Worm (Caenorhabditis elegans) whole organism, midembryonic: Measurements from ENCODE around the gene Y55B1AR.4.

Source experiments
- T22C8.4 ChIP-seq: fragments of 200-800 bp; sonication (Bioruptor generic); IDR thresholded peaks from 2 replicates; pipeline ENCODE4 v1.3.6; 2022; ENCODE audit warnings: missing genetic modification characterization, missing compliant biosample characterization
- cog-1 ChIP-seq: sonication (generic microtip); optimal IDR thresholded peaks from 2 replicates; lab custom pipeline; 2016; ENCODE audit warnings: missing genetic modification characterization, missing compliant biosample characterization
- flt-1 ChIP-seq: fragments of 200-800 bp; sonication (Bioruptor generic); IDR thresholded peaks from 2 replicates; pipeline ENCODE4 v1.3.6; 2022; ENCODE audit warnings: missing genetic modification characterization, missing compliant biosample characterization
- klf-2 ChIP-seq: fragments of 200-800 bp; sonication (Bioruptor generic); conservative IDR thresholded peaks from 2 replicates; pipeline ENCODE4 v1.3.6; 2022; ENCODE audit warnings: missing genetic modification reagents, missing genetic modification characterization, missing compliant biosample characterization
- med-1 ChIP-seq: sonication (generic microtip); optimal IDR thresholded peaks from 2 replicates; lab custom pipeline; 2017; ENCODE audit warnings: missing genetic modification characterization, mild to moderate bottlenecking, missing compliant biosample characterization, antibody characterized with exemption, missing genetic modification reagents; ENCODE audit not compliant: insufficient read depth
- ref-1 ChIP-seq: fragments of 200-800 bp; sonication (Bioruptor generic); conservative IDR thresholded peaks from 2 replicates; pipeline ENCODE4 v1.3.6; 2022; ENCODE audit warnings: missing genetic modification reagents, missing genetic modification characterization, missing compliant biosample characterization
- tab-1 ChIP-seq: fragments of 200-800 bp; sonication (Bioruptor generic); IDR thresholded peaks from 2 replicates; pipeline ENCODE4 v1.3.6; 2022; ENCODE audit warnings: missing genetic modification characterization, missing compliant biosample characterization
- ztf-23 ChIP-seq: fragments of 200-800 bp; sonication (Bioruptor generic); IDR thresholded peaks from 2 replicates; pipeline ENCODE4 v1.3.6; 2022; ENCODE audit warnings: missing genetic modification reagents, missing genetic modification characterization, missing compliant biosample characterization
- ztf-29 ChIP-seq: fragments of 200-800 bp; sonication (Bioruptor generic); IDR thresholded peaks from 2 replicates; pipeline ENCODE4 v1.3.6; 2022; ENCODE audit warnings: missing genetic modification reagents, missing genetic modification characterization, missing compliant biosample characterization

Gene Y55B1AR.4

ce11 chrIII:605415-606054 lies at the start of gene Y55B1AR.4, which contains the start of gene ttr-7:
Y55B1AR.4 (minus strand) TSS chrIII:605515.
ttr-7 (plus strand) TSS chrIII:606004.
- TF ChIP-seq ref-1 (GFP tag; lab: Robert Waterston, UW) = no peak
- TF ChIP-seq ztf-23 (GFP tag; lab: Robert Waterston, UW) = no peak
- TF ChIP-seq cog-1 = no peak
- TF ChIP-seq klf-2 (GFP tag; lab: Robert Waterston, UW) = no peak
- TF ChIP-seq T22C8.4 (GFP tag; lab: Robert Waterston, UW) = no peak
- no peak for TF ChIP-seq flt-1 (GFP tag; lab: Robert Waterston, UW)
- no peak for TF ChIP-seq tab-1 (GFP tag; lab: Robert Waterston, UW)
- TF ChIP-seq ztf-29 (GFP tag; lab: Robert Waterston, UW) = no peak
- no peak for TF ChIP-seq med-1 (GFP tag; lab: Kevin White, UChicago)

ce11 chrIII:654365-654764 lies 49.0 kb upstream of the Y55B1AR.4 start:
- TF ChIP-seq ztf-23 (GFP tag; lab: Robert Waterston, UW) = no peak
- TF ChIP-seq ref-1 (GFP tag; lab: Robert Waterston, UW) = no peak
- TF ChIP-seq T22C8.4 (GFP tag; lab: Robert Waterston, UW) = no peak
- TF ChIP-seq cog-1 = no peak
- no peak for TF ChIP-seq flt-1 (GFP tag; lab: Robert Waterston, UW)
- TF ChIP-seq klf-2 (GFP tag; lab: Robert Waterston, UW) = no peak
- TF ChIP-seq tab-1 (GFP tag; lab: Robert Waterston, UW) = no peak
- no peak for TF ChIP-seq ztf-29 (GFP tag; lab: Robert Waterston, UW)
- TF ChIP-seq med-1 (GFP tag; lab: Kevin White, UChicago) = no peak

ce11 chrIII:651587-651986 lies 46.3 kb upstream of the Y55B1AR.4 start:
- TF ChIP-seq klf-2 (GFP tag; lab: Robert Waterston, UW) (no peak), ztf-23 (GFP tag; lab: Robert Waterston, UW) (no peak), cog-1 (no peak), T22C8.4 (GFP tag; lab: Robert Waterston, UW) (no peak), med-1 (GFP tag; lab: Kevin White, UChicago) (no peak), tab-1 (GFP tag; lab: Robert Waterston, UW) (no peak), ref-1 (GFP tag; lab: Robert Waterston, UW) (no peak), flt-1 (GFP tag; lab: Robert Waterston, UW) (no peak)

- no peak for TF ChIP-seq ztf-29 (GFP tag; lab: Robert Waterston, UW)
- no peak for TF ChIP-seq klf-2 (GFP tag; lab: Robert Waterston, UW)
- TF ChIP-seq ref-1 (GFP tag; lab: Robert Waterston, UW) = no peak
- TF ChIP-seq flt-1 (GFP tag; lab: Robert Waterston, UW) = no peak
- no peak for TF ChIP-seq med-1 (GFP tag; lab: Kevin White, UChicago)
- no peak for TF ChIP-seq ztf-23 (GFP tag; lab: Robert Waterston, UW)
- TF ChIP-seq cog-1 = no peak
- TF ChIP-seq tab-1 (GFP tag; lab: Robert Waterston, UW) = no peak
- no peak for TF ChIP-seq T22C8.4 (GFP tag; lab: Robert Waterston, UW)
These were observed 45.2 kb upstream of the Y55B1AR.4 start for ce11 chrIII:650539-650938.

ce11 chrIII:649935-650334 lies 44.6 kb upstream of the Y55B1AR.4 start:
- TF ChIP-seq ztf-23 (GFP tag; lab: Robert Waterston, UW) (no peak), cog-1 (no peak), tab-1 (GFP tag; lab: Robert Waterston, UW) (no peak), ref-1 (GFP tag; lab: Robert Waterston, UW) (no peak), flt-1 (GFP tag; lab: Robert Waterston, UW) (no peak), med-1 (GFP tag; lab: Kevin White, UChicago) (no peak), ztf-29 (GFP tag; lab: Robert Waterston, UW) (no peak), klf-2 (GFP tag; lab: Robert Waterston, UW) (no peak), T22C8.4 (GFP tag; lab: Robert Waterston, UW) (no peak)

- TF ChIP-seq ref-1 (GFP tag; lab: Robert Waterston, UW) = no peak
- no peak for TF ChIP-seq flt-1 (GFP tag; lab: Robert Waterston, UW)
These were observed 41.9 kb upstream of the Y55B1AR.4 start for ce11 chrIII:647248-647647.

ce11 chrIII:646454-646853 lies 41.1 kb upstream of the Y55B1AR.4 start, which contains the start of gene orai-1:
orai-1 (plus strand) TSS chrIII:646754.
- TF ChIP-seq cog-1 (no peak), flt-1 (GFP tag; lab: Robert Waterston, UW) (no peak), tab-1 (GFP tag; lab: Robert Waterston, UW) (no peak)

ce11 chrIII:644660-645059 lies 39.3 kb upstream of the Y55B1AR.4 start:
- no peak for TF ChIP-seq klf-2 (GFP tag; lab: Robert Waterston, UW)
- no peak for TF ChIP-seq flt-1 (GFP tag; lab: Robert Waterston, UW)
- TF ChIP-seq med-1 (GFP tag; lab: Kevin White, UChicago) = no peak
- no peak for TF ChIP-seq ztf-23 (GFP tag; lab: Robert Waterston, UW)
- no peak for TF ChIP-seq cog-1
- no peak for TF ChIP-seq ztf-29 (GFP tag; lab: Robert Waterston, UW)
- TF ChIP-seq ref-1 (GFP tag; lab: Robert Waterston, UW) = no peak
- TF ChIP-seq T22C8.4 (GFP tag; lab: Robert Waterston, UW) = no peak
- TF ChIP-seq tab-1 (GFP tag; lab: Robert Waterston, UW) = no peak

- TF ChIP-seq ztf-29 (GFP tag; lab: Robert Waterston, UW) (no peak), flt-1 (GFP tag; lab: Robert Waterston, UW) (no peak), med-1 (GFP tag; lab: Kevin White, UChicago) (no peak), T22C8.4 (GFP tag; lab: Robert Waterston, UW) (no peak), klf-2 (GFP tag; lab: Robert Waterston, UW) (no peak), cog-1 (no peak), tab-1 (GFP tag; lab: Robert Waterston, UW) (no peak), ref-1 (GFP tag; lab: Robert Waterston, UW) (no peak), ztf-23 (GFP tag; lab: Robert Waterston, UW) (no peak)
These were observed 36.4 kb upstream of the Y55B1AR.4 start, which contains the start of gene W06E11.1 for ce11 chrIII:641759-642158. W06E11.1 (plus strand) TSS chrIII:642059.
